Worm (Caenorhabditis elegans): Measurements from ENCODE around the gene F42A6.5.
A peak's percentile ranks its signal among the peaks of the same experiment; 100 is the strongest.

The F42A6.5 gene

ce11 chrIV:3310662-3311219 is 20.9 kb downstream of the F42A6.5 start:
- TF ChIP-seq let-607 (tag; optimal IDR thresholded peaks at IDR 0.05) (peak in 1 of 2 experiments; percentile 30), rcor-1 (GFP tag; IDR thresholded peaks at IDR 0.05) (no peak), ceh-79 (tag; optimal IDR thresholded peaks at IDR 0.05) (no peak), nhr-80 (tag; optimal IDR thresholded peaks at IDR 0.05) (peak; percentile 81), cebp-1 (GFP tag; IDR thresholded peaks at IDR 0.05) (no peak), cebp-1 (tag; optimal IDR thresholded peaks at IDR 0.05) (no peak), F55B11.4 (tag; optimal IDR thresholded peaks at IDR 0.05; ENCODE audit: borderline replicate concordance, insufficient read depth) (no peak), attf-5 (GFP tag; optimal IDR thresholded peaks at IDR 0.05) (no peak), repo-1 (tag; optimal IDR thresholded peaks at IDR 0.05) (no peak)

- TF ChIP-seq nhr-120 (GFP tag; IDR thresholded peaks at IDR 0.05) (no peak), ceh-58 (GFP tag; IDR thresholded peaks at IDR 0.05) (no peak), T26A5.8 (tag; optimal IDR thresholded peaks at IDR 0.05) (no peak), F37B4.10 (GFP tag; IDR thresholded peaks at IDR 0.05) (no peak)
Observed at ce11 chrIV:3308885-3309284, 22.8 kb downstream of the F42A6.5 start.

ce11 chrIV:3307463-3307862 is 24.2 kb downstream of the F42A6.5 start, which contains the start of gene W08E12.9:
W08E12.9 (minus strand) TSS chrIV:3307563.
- no peak for TF ChIP-seq hrde-1 (tag; optimal IDR thresholded peaks at IDR 0.05; ENCODE audit: borderline replicate concordance)
- TF ChIP-seq rpc-1 (optimal IDR thresholded peaks at IDR 0.05), result no peak
- TF ChIP-seq rpc-1 (tag; optimal IDR thresholded peaks at IDR 0.05), result no peak
- no peak for TF ChIP-seq ztf-3 (GFP tag; optimal IDR thresholded peaks at IDR 0.05)
- TF ChIP-seq dpl-1 (GFP tag; optimal IDR thresholded peaks at IDR 0.05), result no peak
- no peak for TF ChIP-seq tbx-9 (tag; optimal IDR thresholded peaks at IDR 0.05; ENCODE audit: borderline replicate concordance)
- no peak for TF ChIP-seq Y67H2A.10 (GFP tag; conservative IDR thresholded peaks at IDR 0.05)
- TF ChIP-seq madf-3 (GFP tag; IDR thresholded peaks at IDR 0.05), result no peak
- TF ChIP-seq unc-62 (GFP tag; optimal IDR thresholded peaks at IDR 0.05), result no peak
- no peak for TF ChIP-seq sdz-38 (tag; optimal IDR thresholded peaks at IDR 0.05)
- TF ChIP-seq mel-28 (tag; optimal IDR thresholded peaks at IDR 0.05; ENCODE audit: borderline replicate concordance), result no peak
- no peak for TF ChIP-seq Y56A3A.18 (GFP tag; IDR thresholded peaks at IDR 0.05)
- no peak for TF ChIP-seq sea-2 (GFP tag; IDR thresholded peaks at IDR 0.05)
- no peak for TF ChIP-seq B0019.2 (GFP tag; conservative IDR thresholded peaks at IDR 0.05)
- no peak for TF ChIP-seq nfyb-1 (GFP tag; IDR thresholded peaks at IDR 0.05)
- no peak for TF ChIP-seq F23B12.7 (tag; optimal IDR thresholded peaks at IDR 0.05; ENCODE audit: insufficient read depth)
- TF ChIP-seq C06A6.2 (GFP tag; conservative IDR thresholded peaks at IDR 0.05), result no peak

- TF ChIP-seq gei-17 (GFP tag; optimal IDR thresholded peaks at IDR 0.05) (no peak), B0035.1 (tag; optimal IDR thresholded peaks at IDR 0.05) (no peak), C17E4.6 (GFP tag; IDR thresholded peaks at IDR 0.05) (no peak), him-1 (tag; optimal IDR thresholded peaks at IDR 0.05) (no peak), dpff-1 (tag; optimal IDR thresholded peaks at IDR 0.05) (no peak), lin-40 (tag; optimal IDR thresholded peaks at IDR 0.05) (no peak), zim-3 (tag; optimal IDR thresholded peaks at IDR 0.05) (no peak), T26A5.8 (tag; optimal IDR thresholded peaks at IDR 0.05) (no peak), nhr-27 (tag; optimal IDR thresholded peaks at IDR 0.05) (no peak), bed-2 (GFP tag; IDR thresholded peaks at IDR 0.05) (no peak), ceh-79 (tag; optimal IDR thresholded peaks at IDR 0.05) (no peak), tbp1 (GFP tag; optimal IDR thresholded peaks at IDR 0.05) (no peak), hsf-1 (GFP tag; IDR thresholded peaks at IDR 0.05) (no peak), F57A8.1 (GFP tag; optimal IDR thresholded peaks at IDR 0.05) (no peak), D2030.7 (GFP tag; IDR thresholded peaks at IDR 0.05) (no peak), F22D6.2 (tag; optimal IDR thresholded peaks at IDR 0.05) (no peak), ZK185.1 (tag; optimal IDR thresholded peaks at IDR 0.05; ENCODE audit: poor library complexity, severe bottlenecking) (no peak)
Observed at ce11 chrIV:3305575-3305974, 26.1 kb downstream of the F42A6.5 start, which contains the start of gene W08E12.2. W08E12.2 (plus strand) TSS chrIV:3305875.

Measured in whole organism, young adult.